Worm (Caenorhabditis elegans) whole organism, early embryonic: ENCODE measurements around the gene ivns-1.

Experiments used
- B0310.2 ChIP-seq: sonication (generic microtip); optimal IDR thresholded peaks from 2 replicates; lab custom pipeline; 2016; ENCODE audit warnings: mild to moderate bottlenecking, missing genetic modification characterization, missing compliant biosample characterization
- F13C5.2 ChIP-seq: sonication (generic microtip); optimal IDR thresholded peaks from 2 replicates; lab custom pipeline; 2017; ENCODE audit warnings: mild to moderate bottlenecking, missing genetic modification characterization, inconsistent platforms, missing compliant biosample characterization
- ama-1 ChIP-seq: fragments of 150-350 bp; optimal IDR thresholded peaks from 2 replicates; lab custom pipeline; 2014
- ceh-13 ChIP-seq: fragments of 200-800 bp; sonication (Bioruptor generic); optimal IDR thresholded peaks from 2 replicates; lab custom pipeline; 2018; ENCODE audit warnings: mild to moderate bottlenecking, missing genetic modification characterization, missing compliant biosample characterization
- ets-7 ChIP-seq: sonication (generic microtip); optimal IDR thresholded peaks from 2 replicates; lab custom pipeline; 2016; ENCODE audit warnings: missing genotype, missing genetic modification characterization, missing compliant biosample characterization
- flt-1 ChIP-seq: fragments of 200-800 bp; sonication (Bioruptor generic); IDR thresholded peaks from 2 replicates; pipeline ENCODE4 v1.3.6; 2022; ENCODE audit warnings: missing genetic modification characterization, missing compliant biosample characterization
- hmbx-1 ChIP-seq: sonication (generic microtip); optimal IDR thresholded peaks from 2 replicates; lab custom pipeline; 2016; ENCODE audit warnings: mild to moderate bottlenecking, missing genetic modification characterization, missing compliant biosample characterization
- tbx-11 ChIP-seq: fragments of 200-800 bp; sonication (Bioruptor generic); IDR thresholded peaks from 2 replicates; pipeline ENCODE4 v1.3.6; 2022; ENCODE audit warnings: missing genetic modification characterization, missing compliant biosample characterization

DNA sequence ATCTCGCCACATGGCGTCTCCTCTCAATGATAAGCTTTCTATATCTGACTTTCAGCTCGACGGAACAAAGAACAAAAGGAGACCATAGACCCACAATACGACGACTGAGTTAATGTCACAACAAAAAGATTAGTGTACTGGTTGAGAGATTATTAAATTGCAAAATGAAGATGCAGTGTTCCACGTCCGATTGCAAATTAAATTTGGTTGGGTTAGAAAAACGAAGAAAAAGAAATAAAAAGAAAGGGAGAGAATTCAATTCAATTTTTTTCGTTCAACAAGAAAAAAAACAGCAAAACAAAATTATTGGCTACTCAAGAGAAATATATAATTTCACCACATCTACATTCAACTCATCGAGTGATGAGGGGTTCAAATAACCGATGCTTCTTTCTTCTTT is 2.7 kb downstream of the ivns-1 start:
- TF ChIP-seq B0310.2 (tag; lab: Kevin White, UChicago) (no peak), F13C5.2 (tag; lab: Kevin White, UChicago) (no peak), tbx-11 (no peak), ama-1 (no peak), flt-1 (GFP tag; lab: Robert Waterston, UW) (no peak), ceh-13 (GFP tag; lab: Kevin White, UChicago) (no peak), hmbx-1 (tag; lab: Kevin White, UChicago) (no peak), ets-7 (no peak)
